Comparison of ENCODE assay signal across 1 fruit fly cellular context in genomic region chrX:3134383-3135101, dm6.
TF ChIP-seq lines count a peak whose summit lies in the region.

TSS of gene N (plus strand) at chrX:3134870.

TF ChIP-seq in whole organism, embryonic, 481 proteins besides CTCF, POLR2A, EP300 and RAD21 (continued from another document):
- TF ChIP-seq D19A (tag; optimal IDR thresholded peaks at IDR 0.05; lab: Kevin White, UChicago) (no peak), bigmax (GFP tag; optimal IDR thresholded peaks at IDR 0.05; lab: Kevin White, UChicago) (no peak), CG3407 (GFP tag; optimal IDR thresholded peaks at IDR 0.05; lab: Kevin White, UChicago) (no peak), CG14965 (GFP tag; optimal IDR thresholded peaks at IDR 0.05; lab: Kevin White, UChicago; ENCODE audit: borderline replicate concordance) (no peak), wor (GFP tag; IDR thresholded peaks at IDR 0.05; lab: Robert Waterston, UW) (no peak), CG11247 (GFP tag; IDR thresholded peaks at IDR 0.05; lab: Robert Waterston, UW) (peak; percentile 65), tna (GFP tag; IDR thresholded peaks at IDR 0.05; lab: Robert Waterston, UW; ENCODE audit: partially characterized antibody) (peak; percentile 28; the same call in 1 of the 2 replicates), CG8924 (tag; optimal IDR thresholded peaks at IDR 0.05; lab: Kevin White, UChicago) (no peak), chn (GFP tag; optimal IDR thresholded peaks at IDR 0.05; lab: Kevin White, UChicago) (no peak), CG13624 (GFP tag; optimal IDR thresholded peaks at IDR 0.05; lab: Kevin White, UChicago) (peak; percentile 64), pzg (GFP tag; optimal IDR thresholded peaks at IDR 0.05; lab: Kevin White, UChicago) (peak; percentile 91), C15 (GFP tag; IDR thresholded peaks at IDR 0.05; lab: Robert Waterston, UW) (no peak), pita (GFP tag; optimal IDR thresholded peaks at IDR 0.05; lab: Kevin White, UChicago) (peak; percentile 98), stwl (tag; optimal IDR thresholded peaks at IDR 0.05; lab: Kevin White, UChicago) (peak; percentile 43), Dad (GFP tag; optimal IDR thresholded peaks at IDR 0.05; lab: Kevin White, UChicago) (no peak), H15 (GFP tag; IDR thresholded peaks at IDR 0.05; lab: Robert Waterston, UW) (no peak), btn (GFP tag; optimal IDR thresholded peaks at IDR 0.05; lab: Kevin White, UChicago) (no peak), Med (GFP tag; lab: Kevin White, UChicago) (peak; percentile 92), org-1 (GFP tag; optimal IDR thresholded peaks at IDR 0.05; lab: Kevin White, UChicago) (peak; percentile 25), CG2129 (GFP tag; IDR thresholded peaks at IDR 0.05; lab: Robert Waterston, UW; ENCODE audit: partially characterized antibody) (no peak), CG9609 (GFP tag; optimal IDR thresholded peaks at IDR 0.05; lab: Kevin White, UChicago) (peak; percentile 10), Dll (GFP tag; IDR thresholded peaks at IDR 0.05; lab: Robert Waterston, UW; ENCODE audit: partially characterized antibody) (no peak), Gsc (GFP tag; IDR thresholded peaks at IDR 0.05; lab: Robert Waterston, UW) (no peak), bcd (GFP tag; optimal IDR thresholded peaks at IDR 0.05; lab: Kevin White, UChicago) (peak; percentile 9), CG4424 (GFP tag; optimal IDR thresholded peaks at IDR 0.05; lab: Kevin White, UChicago) (peak; percentile 27), CG13894 (tag; optimal IDR thresholded peaks at IDR 0.05; lab: Kevin White, UChicago) (peak; percentile 38), crp (GFP tag; optimal IDR thresholded peaks at IDR 0.05; lab: Kevin White, UChicago) (no peak), BEAF-32 (GFP tag; optimal IDR thresholded peaks at IDR 0.05; lab: Kevin White, UChicago) (peak; percentile 43), ham (GFP tag; IDR thresholded peaks at IDR 0.05; lab: Robert Waterston, UW) (no peak), Optix (GFP tag; IDR thresholded peaks at IDR 0.05; lab: Robert Waterston, UW) (no peak; the same call in 2 of the 3 replicates), sob (GFP tag; IDR thresholded peaks at IDR 0.05; lab: Robert Waterston, UW) (peak; percentile 74), CG34224 (GFP tag; IDR thresholded peaks at IDR 0.05; lab: Robert Waterston, UW; ENCODE audit: partially characterized antibody) (no peak), sima (GFP tag; optimal IDR thresholded peaks at IDR 0.05; lab: Kevin White, UChicago) (no peak), gcm (GFP tag; optimal IDR thresholded peaks at IDR 0.05; lab: Kevin White, UChicago) (peak; percentile 56), gt (GFP tag; IDR thresholded peaks at IDR 0.05; lab: Robert Waterston, UW) (no peak), CG15479 (GFP tag; optimal IDR thresholded peaks at IDR 0.05; lab: Kevin White, UChicago) (peak; percentile 81), Hr78 (GFP tag; optimal IDR thresholded peaks at IDR 0.05; lab: Kevin White, UChicago) (no peak), tap (tag; optimal IDR thresholded peaks at IDR 0.05; lab: Kevin White, UChicago) (no peak), Ravus (GFP tag; IDR thresholded peaks at IDR 0.05; lab: Robert Waterston, UW) (no peak), CG4282 (GFP tag; optimal IDR thresholded peaks at IDR 0.05; lab: Kevin White, UChicago) (peak; percentile 51), CG15011 (GFP tag; optimal IDR thresholded peaks at IDR 0.05; lab: Kevin White, UChicago) (no peak), CG12659 (GFP tag; optimal IDR thresholded peaks at IDR 0.05; lab: Kevin White, UChicago) (peak; percentile 37), her (GFP tag; optimal IDR thresholded peaks at IDR 0.05; lab: Kevin White, UChicago) (peak; percentile 54), CG9215 (GFP tag; IDR thresholded peaks at IDR 0.05; lab: Robert Waterston, UW) (0 out of 2 replicates have a peak, but pooled peaks have one; percentile 25), knrl (GFP tag; IDR thresholded peaks at IDR 0.05; lab: Robert Waterston, UW; ENCODE audit: partially characterized antibody) (peak; percentile 75), ind (GFP tag; optimal IDR thresholded peaks at IDR 0.05; lab: Kevin White, UChicago) (no peak), CG7786 (GFP tag; optimal IDR thresholded peaks at IDR 0.05; lab: Kevin White, UChicago) (peak; percentile 47), Sry-β (GFP tag; optimal IDR thresholded peaks at IDR 0.05; lab: Kevin White, UChicago) (no peak), CG9817 (tag; optimal IDR thresholded peaks at IDR 0.05; lab: Kevin White, UChicago) (peak; percentile 8), Myb (GFP tag; optimal IDR thresholded peaks at IDR 0.05; lab: Kevin White, UChicago) (peak; percentile 78), MTF-1 (GFP tag; optimal IDR thresholded peaks at IDR 0.05; lab: Kevin White, UChicago; ENCODE audit: borderline replicate concordance) (no peak), CG33213 (GFP tag; optimal IDR thresholded peaks at IDR 0.05; lab: Kevin White, UChicago) (peak; percentile 93), HHEX (GFP tag; optimal IDR thresholded peaks at IDR 0.05; lab: Kevin White, UChicago) (no peak), kay (GFP tag; optimal IDR thresholded peaks at IDR 0.05; lab: Kevin White, UChicago) (no peak), Mrtf (GFP tag; IDR thresholded peaks at IDR 0.05; lab: Robert Waterston, UW) (0 out of 3 replicates have a peak, but pooled peaks have one; percentile 32), slp2 (GFP tag; optimal IDR thresholded peaks at IDR 0.05; lab: Kevin White, UChicago) (peak; percentile 6), ttk (GFP tag; IDR thresholded peaks at IDR 0.05; lab: Robert Waterston, UW) (no peak), CG11398 (GFP tag; optimal IDR thresholded peaks at IDR 0.05; lab: Kevin White, UChicago) (peak; percentile 39), CG4404 (GFP tag; IDR thresholded peaks at IDR 0.05; lab: Robert Waterston, UW) (no peak), pros (GFP tag; optimal IDR thresholded peaks at IDR 0.05; lab: Kevin White, UChicago) (no peak), ap (GFP tag; IDR thresholded peaks at IDR 0.05; lab: Robert Waterston, UW) (0 out of 2 replicates have a peak, but pooled peaks have one; percentile 22), Eip74EF (GFP tag; optimal IDR thresholded peaks at IDR 0.05; lab: Kevin White, UChicago) (no peak), CG1647 (GFP tag; optimal IDR thresholded peaks at IDR 0.05; lab: Kevin White, UChicago) (peak; percentile 49), Oli (tag; optimal IDR thresholded peaks at IDR 0.05; lab: Kevin White, UChicago) (peak; percentile 51), HLH54F (GFP tag; optimal IDR thresholded peaks at IDR 0.05; lab: Kevin White, UChicago) (peak; percentile 6), CG11723 (GFP tag; optimal IDR thresholded peaks at IDR 0.05; lab: Kevin White, UChicago) (no peak), CG13424 (tag; optimal IDR thresholded peaks at IDR 0.05; lab: Kevin White, UChicago) (peak; percentile 7), Antp (GFP tag; optimal IDR thresholded peaks at IDR 0.05; lab: Kevin White, UChicago) (no peak), CG7928 (GFP tag; optimal IDR thresholded peaks at IDR 0.05; lab: Kevin White, UChicago) (no peak), dan (GFP tag; IDR thresholded peaks at IDR 0.05; lab: Robert Waterston, UW) (no peak), gce (GFP tag; IDR thresholded peaks at IDR 0.05; lab: Robert Waterston, UW) (no peak), disco-r (GFP tag; optimal IDR thresholded peaks at IDR 0.05; lab: Kevin White, UChicago) (no peak), Kr (GFP tag; optimal IDR thresholded peaks at IDR 0.05; lab: Kevin White, UChicago) (peak; percentile 16), fu2 (GFP tag; optimal IDR thresholded peaks at IDR 0.05; lab: Kevin White, UChicago) (no peak), CHES-1-like (GFP tag; optimal IDR thresholded peaks at IDR 0.05; lab: Kevin White, UChicago) (peak; percentile 18), rib (GFP tag; IDR thresholded peaks at IDR 0.05; lab: Robert Waterston, UW) (0 out of 2 replicates have a peak, but pooled peaks have one; percentile 40), crol (GFP tag; IDR thresholded peaks at IDR 0.05; lab: Robert Waterston, UW) (no peak), Mes4 (GFP tag; optimal IDR thresholded peaks at IDR 0.05; lab: Kevin White, UChicago) (peak; percentile 37), CG10147 (GFP tag; optimal IDR thresholded peaks at IDR 0.05; lab: Kevin White, UChicago) (no peak), CG15514 (GFP tag; optimal IDR thresholded peaks at IDR 0.05; lab: Kevin White, UChicago) (peak; percentile 77), D (optimal IDR thresholded peaks at IDR 0.05; lab: Kevin White, UChicago) (peak; percentile 25), D (GFP tag; optimal IDR thresholded peaks at IDR 0.05; lab: Kevin White, UChicago) (peak; percentile 3), D19B (GFP tag; optimal IDR thresholded peaks at IDR 0.05; lab: Kevin White, UChicago) (no peak), zfh1 (GFP tag; IDR thresholded peaks at IDR 0.05; lab: Robert Waterston, UW) (peak; percentile 45; the same call in 1 of the 3 replicates), tio (GFP tag; optimal IDR thresholded peaks at IDR 0.05; lab: Kevin White, UChicago) (peak; percentile 8), CG8944 (GFP tag; optimal IDR thresholded peaks at IDR 0.05; lab: Kevin White, UChicago) (peak; percentile 32), CG10321 (GFP tag; IDR thresholded peaks at IDR 0.05; lab: Robert Waterston, UW) (no peak), CG2889 (GFP tag; IDR thresholded peaks at IDR 0.05; lab: Robert Waterston, UW) (no peak), E2f1 (GFP tag; IDR thresholded peaks at IDR 0.05; lab: Robert Waterston, UW) (0 out of 2 replicates have a peak, but pooled peaks have one; percentile 19), nmo (GFP tag; optimal IDR thresholded peaks at IDR 0.05; lab: Kevin White, UChicago) (peak; percentile 51), Dbx (GFP tag; IDR thresholded peaks at IDR 0.05; lab: Robert Waterston, UW) (peak; percentile 70; the same call in 2 of the 3 replicates), prd (optimal IDR thresholded peaks at IDR 0.05; lab: Kevin White, UChicago) (no peak), prd (GFP tag; IDR thresholded peaks at IDR 0.05; lab: Robert Waterston, UW) (peak; percentile 38; the same call in 2 of the 3 replicates), dmrt11E (tag; optimal IDR thresholded peaks at IDR 0.05; lab: Kevin White, UChicago) (peak; percentile 22), ci (GFP tag; IDR thresholded peaks at IDR 0.05; lab: Robert Waterston, UW) (peak; percentile 71), CG30431 (GFP tag; optimal IDR thresholded peaks at IDR 0.05; lab: Kevin White, UChicago) (no peak), sens (GFP tag; lab: Kevin White, UChicago) (peak; percentile 88), CG15269 (tag; optimal IDR thresholded peaks at IDR 0.05; lab: Kevin White, UChicago) (peak; percentile 56), ATbp (GFP tag; optimal IDR thresholded peaks at IDR 0.05; lab: Kevin White, UChicago) (peak; percentile 35), CG30403 (GFP tag; optimal IDR thresholded peaks at IDR 0.05; lab: Kevin White, UChicago) (peak; percentile 50), ac (GFP tag; optimal IDR thresholded peaks at IDR 0.05; lab: Kevin White, UChicago) (no peak), CG34376 (GFP tag; optimal IDR thresholded peaks at IDR 0.05; lab: Kevin White, UChicago) (no peak), Dref (GFP tag; IDR thresholded peaks at IDR 0.05; lab: Robert Waterston, UW) (peak; percentile 47), CG12744 (GFP tag; optimal IDR thresholded peaks at IDR 0.05; lab: Kevin White, UChicago) (peak; percentile 42), CG10274 (GFP tag; optimal IDR thresholded peaks at IDR 0.05; lab: Kevin White, UChicago) (no peak), Elba2 (GFP tag; optimal IDR thresholded peaks at IDR 0.05; lab: Kevin White, UChicago) (no peak), grau (tag; optimal IDR thresholded peaks at IDR 0.05; lab: Kevin White, UChicago) (peak; percentile 51), CG17359 (tag; optimal IDR thresholded peaks at IDR 0.05; lab: Kevin White, UChicago) (peak; percentile 10), CG1024 (GFP tag; IDR thresholded peaks at IDR 0.05; lab: Robert Waterston, UW) (no peak), CG10366 (GFP tag; IDR thresholded peaks at IDR 0.05; lab: Robert Waterston, UW) (peak; percentile 45; the same call in 1 of the 2 replicates), sug (tag; optimal IDR thresholded peaks at IDR 0.05; lab: Kevin White, UChicago) (peak; percentile 57), al (GFP tag; IDR thresholded peaks at IDR 0.05; lab: Robert Waterston, UW) (peak; percentile 46; the same call in 1 of the 2 replicates), CG9876 (GFP tag; optimal IDR thresholded peaks at IDR 0.05; lab: Kevin White, UChicago) (peak; percentile 54), CG6765 (GFP tag; optimal IDR thresholded peaks at IDR 0.05; lab: Kevin White, UChicago) (no peak)
